Worm (Caenorhabditis elegans): ENCODE measurements around the gene sti-1.
A peak's percentile ranks its signal among the peaks of the same experiment; 100 is the strongest.

sti-1 gene

DNA sequence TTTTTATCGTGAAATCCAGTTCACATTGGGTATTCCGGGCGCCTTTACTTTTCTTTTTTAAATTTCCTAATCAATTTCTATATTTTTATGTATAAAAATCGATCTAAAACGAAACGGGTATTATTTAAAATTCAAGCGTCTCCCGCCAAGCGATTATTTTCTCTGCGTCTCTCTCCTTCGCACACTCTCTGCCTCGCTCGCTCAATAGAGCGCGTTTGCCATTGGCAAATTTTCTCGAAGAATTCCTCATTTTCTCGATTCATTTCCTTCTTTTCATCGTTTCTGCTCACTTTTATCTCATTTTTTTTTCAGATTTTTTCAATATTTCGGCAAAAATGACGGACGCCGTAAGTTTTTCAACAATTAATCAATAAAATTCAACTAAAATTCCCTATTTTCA, at the start of gene sti-1:
sti-1 (plus strand) TSS at position 263 of the 400 bp plus-strand sequence.
- TF ChIP-seq ceh-28 (tag; optimal IDR thresholded peaks at IDR 0.05) (peak; percentile 72), mdl-1 (tag; optimal IDR thresholded peaks at IDR 0.05) (no peak), pha-4 (tag; optimal IDR thresholded peaks at IDR 0.05) (peak; percentile 89), ZK546.5 (tag; optimal IDR thresholded peaks at IDR 0.05) (no peak), nhr-28 (tag; optimal IDR thresholded peaks at IDR 0.05) (peak; percentile 1), eor-1 (tag; optimal IDR thresholded peaks at IDR 0.05) (peak in 1 of 2 experiments; percentile 8), egl-5 (tag; optimal IDR thresholded peaks at IDR 0.05) (peak; percentile 94), tbx-2 (tag; optimal IDR thresholded peaks at IDR 0.05) (no peak), elt-2 (tag; optimal IDR thresholded peaks at IDR 0.05) (peak; percentile 42), nhr-76 (tag; optimal IDR thresholded peaks at IDR 0.05) (peak; percentile 20), hmg-11 (tag; optimal IDR thresholded peaks at IDR 0.05) (peak; percentile 64), ama-1 (optimal IDR thresholded peaks at IDR 0.05) (peak; percentile 4), R02D3.7 (tag; optimal IDR thresholded peaks at IDR 0.05) (peak; percentile 70), egl-27 (tag; optimal IDR thresholded peaks at IDR 0.05) (no peak), elt-3 (tag; optimal IDR thresholded peaks at IDR 0.05) (no peak), ceh-16 (tag; optimal IDR thresholded peaks at IDR 0.05) (no peak), nhr-43 (tag; optimal IDR thresholded peaks at IDR 0.05; ENCODE audit: poor library complexity, severe bottlenecking) (peak; percentile 68), ceh-9 (tag; optimal IDR thresholded peaks at IDR 0.05) (no peak), jun-1 (tag; optimal IDR thresholded peaks at IDR 0.05) (peak; percentile 65), nhr-237 (tag; optimal IDR thresholded peaks at IDR 0.05) (no peak), lin-39 (tag; optimal IDR thresholded peaks at IDR 0.05) (peak; percentile 83), unc-62 (GFP tag; optimal IDR thresholded peaks at IDR 0.05) (no peak), nhr-25 (tag; optimal IDR thresholded peaks at IDR 0.05) (peak; percentile 73), nhr-67 (tag; optimal IDR thresholded peaks at IDR 0.05) (no peak), lin-15B (tag; optimal IDR thresholded peaks at IDR 0.05) (peak; percentile 85), nhr-11 (tag; optimal IDR thresholded peaks at IDR 0.05) (no peak), nfya-1 (tag; optimal IDR thresholded peaks at IDR 0.05; ENCODE audit: insufficient read depth) (peak; percentile 92), fkh-10 (GFP tag; optimal IDR thresholded peaks at IDR 0.05) (no peak), nhr-12 (tag; optimal IDR thresholded peaks at IDR 0.05) (no peak), aly-2 (tag; optimal IDR thresholded peaks at IDR 0.05) (no peak), ztf-4 (tag; optimal IDR thresholded peaks at IDR 0.05) (no peak), skn-1 (tag; optimal IDR thresholded peaks at IDR 0.05) (peak; percentile 35), ztf-11 (tag; optimal IDR thresholded peaks at IDR 0.05) (no peak), elt-1 (tag; optimal IDR thresholded peaks at IDR 0.05) (no peak), fkh-2 (tag; optimal IDR thresholded peaks at IDR 0.05) (no peak), mml-1 (tag; optimal IDR thresholded peaks at IDR 0.05) (no peak), snpc-4 (tag; optimal IDR thresholded peaks at IDR 0.05) (peak; percentile 73), daf-12 (tag; optimal IDR thresholded peaks at IDR 0.05) (no peak), zag-1 (tag; optimal IDR thresholded peaks at IDR 0.05) (no peak), fos-1 (tag; optimal IDR thresholded peaks at IDR 0.05) (no peak), unc-39 (tag; optimal IDR thresholded peaks at IDR 0.05) (no peak), sea-2 (GFP tag; optimal IDR thresholded peaks at IDR 0.05) (no peak), nhr-23 (tag; optimal IDR thresholded peaks at IDR 0.05) (peak; percentile 90), lsy-12 (tag; optimal IDR thresholded peaks at IDR 0.05) (peak; percentile 45), pqm-1 (tag; optimal IDR thresholded peaks at IDR 0.05) (peak; percentile 63), ceh-82 (tag; optimal IDR thresholded peaks at IDR 0.05) (peak; percentile 20), nhr-77 (tag; optimal IDR thresholded peaks at IDR 0.05) (peak; percentile 76)

ce11 chrV:723895-724352, 49.4 kb upstream of the sti-1 start, which contains the start of gene fbxb-72:
TSS of gene fbxb-72 (minus strand) at chrV:723952.
- TF ChIP-seq ceh-16 (tag; optimal IDR thresholded peaks at IDR 0.05): no peak
- TF ChIP-seq hmg-11 (tag; optimal IDR thresholded peaks at IDR 0.05): no peak
- no peak for TF ChIP-seq egl-27 (tag; optimal IDR thresholded peaks at IDR 0.05)
- TF ChIP-seq nhr-12 (tag; optimal IDR thresholded peaks at IDR 0.05): no peak
- TF ChIP-seq aly-2 (tag; optimal IDR thresholded peaks at IDR 0.05): peak; percentile 93
- TF ChIP-seq ceh-28 (tag; optimal IDR thresholded peaks at IDR 0.05): no peak
- no peak for TF ChIP-seq egl-5 (tag; optimal IDR thresholded peaks at IDR 0.05)
- TF ChIP-seq nhr-43 (tag; optimal IDR thresholded peaks at IDR 0.05; ENCODE audit: poor library complexity, severe bottlenecking): peak; percentile 97
- TF ChIP-seq zag-1 (tag; optimal IDR thresholded peaks at IDR 0.05): no peak
- TF ChIP-seq daf-12 (tag; optimal IDR thresholded peaks at IDR 0.05): no peak
- TF ChIP-seq ztf-11 (tag; optimal IDR thresholded peaks at IDR 0.05): no peak
- TF ChIP-seq lsy-12 (tag; optimal IDR thresholded peaks at IDR 0.05): peak; percentile 49
- peak; percentile 43 for TF ChIP-seq nhr-76 (tag; optimal IDR thresholded peaks at IDR 0.05)
- no peak for TF ChIP-seq eor-1 (tag; optimal IDR thresholded peaks at IDR 0.05)
- TF ChIP-seq nhr-23 (tag; optimal IDR thresholded peaks at IDR 0.05): peak; percentile 78
- peak; percentile 3 for TF ChIP-seq nhr-25 (tag; optimal IDR thresholded peaks at IDR 0.05)
- peak; percentile 76 for TF ChIP-seq elt-2 (tag; optimal IDR thresholded peaks at IDR 0.05)
- peak; percentile 59 for TF ChIP-seq jun-1 (tag; optimal IDR thresholded peaks at IDR 0.05)
- peak; percentile 85 for TF ChIP-seq tbx-2 (tag; optimal IDR thresholded peaks at IDR 0.05)
- TF ChIP-seq mml-1 (tag; optimal IDR thresholded peaks at IDR 0.05): no peak
- TF ChIP-seq mdl-1 (tag; optimal IDR thresholded peaks at IDR 0.05): no peak
- TF ChIP-seq lin-15B (tag; optimal IDR thresholded peaks at IDR 0.05): no peak
- peak in 1 of 3 experiments; percentile 4 for TF ChIP-seq elt-3 (tag; optimal IDR thresholded peaks at IDR 0.05)
- no peak for TF ChIP-seq unc-62 (GFP tag; optimal IDR thresholded peaks at IDR 0.05)
- no peak for TF ChIP-seq unc-39 (tag; optimal IDR thresholded peaks at IDR 0.05)
- peak; percentile 37 for TF ChIP-seq lin-39 (tag; optimal IDR thresholded peaks at IDR 0.05)
- TF ChIP-seq skn-1 (tag; optimal IDR thresholded peaks at IDR 0.05): peak; percentile 94
- no peak for TF ChIP-seq fos-1 (tag; optimal IDR thresholded peaks at IDR 0.05)
- peak; percentile 55 for TF ChIP-seq pha-4 (tag; optimal IDR thresholded peaks at IDR 0.05)
- TF ChIP-seq sea-2 (GFP tag; optimal IDR thresholded peaks at IDR 0.05): no peak
- peak; percentile 51 for TF ChIP-seq nhr-77 (tag; optimal IDR thresholded peaks at IDR 0.05)
- no peak for TF ChIP-seq fkh-2 (tag; optimal IDR thresholded peaks at IDR 0.05)
- no peak for TF ChIP-seq nhr-237 (tag; optimal IDR thresholded peaks at IDR 0.05)
- peak; percentile 66 for TF ChIP-seq ztf-4 (tag; optimal IDR thresholded peaks at IDR 0.05)
- TF ChIP-seq nfya-1 (tag; optimal IDR thresholded peaks at IDR 0.05; ENCODE audit: insufficient read depth): peak; percentile 68
- TF ChIP-seq R02D3.7 (tag; optimal IDR thresholded peaks at IDR 0.05): peak; percentile 24
- peak; percentile 99 for TF ChIP-seq ama-1 (optimal IDR thresholded peaks at IDR 0.05)

Measured in whole organism, L3 larva.